Fruit fly (Drosophila melanogaster) whole organism, wandering third instar larva: ENCODE measurements around the gene RhoGAP92B.

Experiments used
- Abd-B ChIP-seq: fragments of >200 bp; optimal IDR thresholded peaks from 2 replicates; lab custom pipeline; 2017; ENCODE audit warnings: missing biosample characterization, missing genetic modification characterization
- CG32264 ChIP-seq: fragments of 200-800 bp; sonication (Bioruptor generic); optimal IDR thresholded peaks from 2 replicates; lab custom pipeline; 2016; ENCODE audit warnings: missing biosample characterization, missing genetic modification characterization
- CrebA ChIP-seq: fragments of 200-800 bp; sonication (Bioruptor generic); optimal IDR thresholded peaks from 2 replicates; lab custom pipeline; 2016; ENCODE audit warnings: missing biosample characterization, mild to moderate bottlenecking, missing genetic modification characterization, borderline replicate concordance
- Dif ChIP-seq: fragments of 200-275, 200-300 bp; sonication (Bioruptor generic); optimal IDR thresholded peaks from 2 replicates; lab custom pipeline; 2018; ENCODE audit warnings: missing biosample characterization, missing genetic modification characterization; ENCODE audit not compliant: partially characterized antibody
- GATAd ChIP-seq: sonication (Bioruptor generic); optimal IDR thresholded peaks from 2 replicates; lab custom pipeline; 2016; ENCODE audit warnings: missing biosample characterization, missing genetic modification characterization
- HLH106 ChIP-seq: fragments of 200-800 bp; optimal IDR thresholded peaks from 3 replicates; lab custom pipeline; 2019; ENCODE audit warnings: missing biosample characterization, mild to moderate bottlenecking, missing genetic modification characterization, moderate library complexity
- Hnf4 ChIP-seq: fragments of 200-800 bp; sonication (Bioruptor generic); optimal IDR thresholded peaks from 2 replicates; lab custom pipeline; 2016; ENCODE audit warnings: missing biosample characterization, mild to moderate bottlenecking, missing genetic modification characterization
- Hr78 ChIP-seq: fragments of >200 bp; optimal IDR thresholded peaks from 2 replicates; lab custom pipeline; 2017; ENCODE audit warnings: missing biosample characterization, missing genetic modification characterization
- Hr83 ChIP-seq: fragments of 200-300 bp; sonication (Bioruptor generic); optimal IDR thresholded peaks from 2 replicates; lab custom pipeline; 2016; ENCODE audit warnings: missing biosample characterization, mild to moderate bottlenecking, missing genetic modification characterization, moderate library complexity; ENCODE audit not compliant: poor library complexity, severe bottlenecking
- Jra ChIP-seq: sonication (Bioruptor generic); optimal IDR thresholded peaks from 2 replicates; lab custom pipeline; 2016; ENCODE audit warnings: missing biosample characterization, missing genetic modification characterization
- Mio ChIP-seq: sonication (Bioruptor generic); optimal IDR thresholded peaks from 2 replicates; lab custom pipeline; 2016; ENCODE audit warnings: missing biosample characterization, missing genetic modification characterization
- N ChIP-seq: fragments of >200 bp; optimal IDR thresholded peaks from 2 replicates; lab custom pipeline; 2018; ENCODE audit warnings: missing biosample characterization, missing external identifiers, missing genetic modification characterization
- OdsH ChIP-seq: fragments of 200-800 bp; sonication (Bioruptor generic); optimal IDR thresholded peaks from 2 replicates; lab custom pipeline; 2016; ENCODE audit warnings: missing biosample characterization, mild to moderate bottlenecking, missing genetic modification characterization
- Rel ChIP-seq, 2 experiments: fragments of 200-800 bp; sonication (Bioruptor generic) in 1 of 2; optimal IDR thresholded peaks; 2 replicates in 1 of 2; 3 replicates in 1 of 2; lab custom pipeline; 2016 to 2019; ENCODE audit warnings: mild to moderate bottlenecking in 2 of 2, missing biosample characterization in 2 of 2, missing genetic modification characterization in 2 of 2, moderate library complexity in 1 of 2
- Sp1 ChIP-seq: fragments of 200-800 bp; sonication (Bioruptor generic); optimal IDR thresholded peaks from 3 replicates; lab custom pipeline; 2019; ENCODE audit warnings: missing biosample characterization, mild to moderate bottlenecking, missing genetic modification characterization, moderate library complexity
- brk ChIP-seq: fragments of 200-800 bp; sonication (Bioruptor generic); optimal IDR thresholded peaks from 2 replicates; lab custom pipeline; 2016; ENCODE audit warnings: missing biosample characterization, mild to moderate bottlenecking, missing genetic modification characterization
- dl ChIP-seq, 2 experiments: fragments of 175-275, 200-275 bp in 1 of 2; fragments of 200-275 bp in 1 of 2; sonication (Bioruptor generic); optimal IDR thresholded peaks; lab custom pipeline; 2018; ENCODE audit warnings: mild to moderate bottlenecking in 2 of 2, missing biosample characterization in 2 of 2, missing genetic modification characterization in 2 of 2, moderate library complexity in 2 of 2; ENCODE audit not compliant: partially characterized antibody in 2 of 2, insufficient read depth in 1 of 2
- dmrt93B ChIP-seq: fragments of 200-800 bp; sonication (Bioruptor generic); optimal IDR thresholded peaks from 2 replicates; lab custom pipeline; 2018; ENCODE audit warnings: missing biosample characterization, mild to moderate bottlenecking, missing genetic modification characterization
- dsf ChIP-seq: sonication (Bioruptor generic); optimal IDR thresholded peaks from 2 replicates; lab custom pipeline; 2016; ENCODE audit warnings: missing biosample characterization, missing genetic modification characterization, borderline replicate concordance
- foxo ChIP-seq, 2 experiments: fragments of 200-800 bp; sonication (Bioruptor generic); optimal IDR thresholded peaks; 2 replicates in 1 of 2; 3 replicates in 1 of 2; lab custom pipeline; 2016 to 2017; ENCODE audit warnings: missing biosample characterization in 2 of 2, missing genetic modification characterization in 2 of 2
- lola ChIP-seq: fragments of >200 bp; optimal IDR thresholded peaks from 2 replicates; lab custom pipeline; 2017; ENCODE audit warnings: missing biosample characterization, missing genetic modification characterization
- pan ChIP-seq: fragments of >200 bp; optimal IDR thresholded peaks from 2 replicates; lab custom pipeline; 2017
- rgr ChIP-seq: fragments of 200-800 bp; sonication (Bioruptor generic); optimal IDR thresholded peaks from 3 replicates; lab custom pipeline; 2016; ENCODE audit warnings: missing biosample characterization, mild to moderate bottlenecking, missing genetic modification characterization
- sv ChIP-seq: fragments of 200-800 bp; sonication (Bioruptor generic); optimal IDR thresholded peaks from 3 replicates; lab custom pipeline; 2016; ENCODE audit warnings: missing biosample characterization, missing genetic modification characterization
- usp ChIP-seq: fragments of >200 bp; optimal IDR thresholded peaks from 2 replicates; lab custom pipeline; 2017; ENCODE audit warnings: missing biosample characterization, missing genetic modification characterization
- woc ChIP-seq: sonication (Bioruptor generic); optimal IDR thresholded peaks from 2 replicates; lab custom pipeline; 2016; ENCODE audit warnings: missing biosample characterization, mild to moderate bottlenecking, missing genetic modification characterization

Gene RhoGAP92B

DNA sequence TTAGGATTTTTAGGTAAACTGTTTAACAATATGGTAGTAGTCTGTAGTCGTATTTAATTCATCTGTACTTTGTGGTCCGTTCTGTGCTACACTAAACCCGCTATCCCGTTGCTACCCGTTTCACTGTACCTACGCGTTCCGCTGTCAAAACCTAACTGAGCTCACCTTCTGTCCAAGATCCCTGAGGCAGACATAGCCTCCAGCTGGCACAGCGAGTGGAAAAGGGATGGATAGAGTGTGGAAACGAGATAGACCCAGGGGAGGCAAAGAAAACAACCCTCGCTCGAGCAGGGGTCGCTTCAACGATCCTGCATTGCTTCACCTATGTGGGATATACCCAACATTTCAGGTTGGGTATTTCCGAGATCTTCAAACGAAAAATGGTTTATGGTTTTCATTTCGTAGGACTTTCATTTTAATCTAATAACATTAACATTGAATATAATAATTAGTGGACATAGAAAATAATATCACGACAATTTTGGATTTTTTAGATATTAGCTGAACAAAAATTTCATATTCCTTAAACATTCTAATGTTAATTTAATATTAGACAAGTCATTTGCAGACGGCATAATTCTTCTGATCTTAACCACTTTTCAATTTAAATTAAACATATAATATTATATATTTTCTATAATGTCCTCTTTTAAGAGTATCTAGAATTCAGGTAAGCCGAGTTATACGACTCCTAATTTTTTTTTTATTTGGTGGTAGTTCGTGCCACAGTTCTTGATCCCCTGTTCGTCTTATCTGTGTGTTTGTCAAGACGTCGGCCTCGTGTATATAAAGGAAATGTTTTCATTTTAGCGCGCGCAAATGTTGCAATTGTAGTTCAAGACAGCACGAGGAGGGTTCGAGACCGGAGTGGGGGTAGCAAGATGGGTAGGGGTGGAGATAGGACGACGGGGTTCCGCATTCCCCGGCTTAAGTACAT lies 30.1 kb downstream of the RhoGAP92B start, which contains the start of gene mira:
Gene mira (minus strand): TSS at position 281 of the 937 bp plus-strand sequence.
- TF ChIP-seq foxo (GFP tag; optimal IDR thresholded peaks at IDR 0.05; lab: Kevin White, UChicago): no peak
- no peak for TF ChIP-seq dsf (GFP tag; lab: Kevin White, UChicago)
- no peak for TF ChIP-seq Rel (GFP tag; optimal IDR thresholded peaks at IDR 0.05; lab: Kevin White, UChicago)
- TF ChIP-seq Rel (tag; optimal IDR thresholded peaks at IDR 0.05; lab: Kevin White, UChicago): no peak
- no peak for TF ChIP-seq dmrt93B (GFP tag; lab: Kevin White, UChicago)
- no peak for TF ChIP-seq usp (GFP tag; lab: Kevin White, UChicago)
- no peak for TF ChIP-seq CG32264
- TF ChIP-seq sv (GFP tag; lab: Kevin White, UChicago): no peak
- TF ChIP-seq Abd-B (GFP tag; lab: Kevin White, UChicago): no peak
- no peak for TF ChIP-seq Mio (GFP tag; lab: Kevin White, UChicago)

- no peak for TF ChIP-seq lola (GFP tag; lab: Kevin White, UChicago)
- TF ChIP-seq Hr83 (GFP tag; lab: Kevin White, UChicago): no peak
- no peak for TF ChIP-seq pan (lab: Kevin White, UChicago)
- TF ChIP-seq OdsH: no peak
- TF ChIP-seq Jra: no peak
- no peak for TF ChIP-seq GATAd (GFP tag; lab: Kevin White, UChicago)
- TF ChIP-seq Abd-B (GFP tag; lab: Kevin White, UChicago): no peak
- TF ChIP-seq Sp1 (GFP tag; lab: Kevin White, UChicago): no peak
- TF ChIP-seq Hr78: no peak
- TF ChIP-seq Hnf4: no peak
- no peak for TF ChIP-seq usp (GFP tag; lab: Kevin White, UChicago)
These were observed 30.8 kb downstream of the RhoGAP92B start for dm6 chr3R:19935777-19936125.

DNA sequence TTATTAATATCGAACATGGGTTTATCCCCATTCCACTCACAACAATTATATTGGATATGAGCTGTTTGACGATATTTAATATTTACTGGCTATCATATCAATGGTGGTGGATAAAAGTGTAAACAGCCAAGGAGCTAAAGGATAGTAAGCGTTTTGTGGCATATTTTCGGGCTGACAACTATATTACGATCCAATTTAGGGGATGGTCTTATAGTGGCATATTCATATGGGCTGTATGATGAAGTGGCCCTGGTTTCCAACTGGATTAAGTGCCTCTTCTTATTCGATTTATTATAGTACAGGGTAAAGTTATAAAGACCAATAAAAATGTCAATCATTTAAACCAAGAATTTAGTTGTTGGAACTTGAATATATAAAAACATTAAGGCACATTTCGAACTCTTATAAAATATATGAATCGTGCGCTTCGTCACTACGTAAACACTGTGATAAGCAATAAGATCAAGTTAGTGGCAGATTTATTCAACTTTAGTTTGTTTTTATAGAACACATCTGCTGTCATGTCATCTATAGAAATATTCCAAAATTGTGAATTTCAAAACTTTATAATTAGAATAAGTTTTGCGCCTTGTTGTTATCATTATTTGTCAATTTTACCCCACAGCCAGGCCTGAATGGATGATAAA lies 34.1 kb downstream of the RhoGAP92B start:
- no peak for TF ChIP-seq rgr
- no peak for TF ChIP-seq foxo (GFP tag; optimal IDR thresholded peaks at IDR 0.05; lab: Kevin White, UChicago)
- TF ChIP-seq brk (GFP tag; lab: Kevin White, UChicago): no peak

DNA sequence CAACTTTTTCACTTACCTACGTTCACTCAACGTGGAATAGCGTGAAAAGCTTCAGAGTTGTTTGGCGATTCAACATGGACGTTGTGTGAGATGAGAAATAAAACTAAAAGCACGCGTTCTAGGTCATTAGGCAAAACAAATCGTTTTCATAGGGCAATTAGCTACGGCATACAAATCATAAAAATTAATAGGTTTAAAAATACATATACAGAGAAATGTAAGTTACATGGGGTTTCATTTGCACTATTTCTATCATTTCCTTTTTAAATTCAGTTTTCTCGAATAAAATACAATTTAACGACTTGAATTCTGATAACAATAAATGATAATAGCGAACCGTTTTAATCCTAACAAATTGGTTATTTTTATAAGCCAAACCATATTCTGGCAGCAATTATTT lies 37.3 kb downstream of the RhoGAP92B start, which contains the start of gene CG46042:
Gene CG46042 (minus strand): TSS at position 101 of the 400 bp plus-strand sequence.
- TF ChIP-seq Sp1 (GFP tag; lab: Kevin White, UChicago): no peak
- no peak for TF ChIP-seq Rel (GFP tag; optimal IDR thresholded peaks at IDR 0.05; lab: Kevin White, UChicago)
- TF ChIP-seq Rel (tag; optimal IDR thresholded peaks at IDR 0.05; lab: Kevin White, UChicago): no peak
- TF ChIP-seq Jra: no peak
- no peak for TF ChIP-seq dsf (GFP tag; lab: Kevin White, UChicago)
- no peak for TF ChIP-seq dl (GFP tag; optimal IDR thresholded peaks at IDR 0.05; lab: Kevin White, UChicago; ENCODE audit: insufficient read depth in 1 of 2, partially characterized antibody in 2 of 2)
- no peak for TF ChIP-seq CrebA
- TF ChIP-seq sv (GFP tag; lab: Kevin White, UChicago): no peak
- TF ChIP-seq Hr78: no peak
- no peak for TF ChIP-seq GATAd (GFP tag; lab: Kevin White, UChicago)
- no peak for TF ChIP-seq woc
- no peak for TF ChIP-seq HLH106 (tag; lab: Kevin White, UChicago)
- TF ChIP-seq rgr: no peak
- no peak for TF ChIP-seq pan (lab: Kevin White, UChicago)
- no peak for TF ChIP-seq N (GFP tag; lab: Kevin White, UChicago)
- no peak for TF ChIP-seq usp (GFP tag; lab: Kevin White, UChicago)

dm6 chr3R:19948143-19948542 lies 43.2 kb downstream of the RhoGAP92B start, which contains the start of gene CG4783:
Gene CG4783, plus strand, starts transcription at chr3R:19948443.
- TF ChIP-seq brk (GFP tag; lab: Kevin White, UChicago) (no peak), HLH106 (tag; lab: Kevin White, UChicago) (no peak), CG32264 (no peak), Dif (GFP tag; lab: Kevin White, UChicago) (no peak)
